Worm (Caenorhabditis elegans): ENCODE data around the gene slc-25A21.

ce11 chrX:16144584-16144983, 45.1 kb upstream of the slc-25A21 start:
- TF ChIP-seq unc-62 (GFP tag; optimal IDR thresholded peaks at IDR 0.05), result no peak
- no peak for TF ChIP-seq fos-1 (tag; optimal IDR thresholded peaks at IDR 0.05)
- TF ChIP-seq elt-3 (tag; optimal IDR thresholded peaks at IDR 0.05), result no peak
- no peak for TF ChIP-seq nhr-76 (tag; optimal IDR thresholded peaks at IDR 0.05)
- TF ChIP-seq lin-39 (tag; optimal IDR thresholded peaks at IDR 0.05), result no peak
- no peak for TF ChIP-seq unc-130 (tag; optimal IDR thresholded peaks at IDR 0.05)
